Fruit fly (Drosophila melanogaster) whole organism, pupa: ENCODE data around the gene aop.

ENCODE experiments used
- CG10348 ChIP-seq: fragments of 200-800 bp; sonication (Bioruptor generic); IDR thresholded peaks from 2 replicates; pipeline ENCODE4 v1.3.6; 2022; ENCODE audit warnings: missing biosample characterization, missing genetic modification characterization
- CG12605 ChIP-seq: fragments of 200-800 bp; sonication (Bioruptor generic); IDR thresholded peaks from 2 replicates; pipeline ENCODE4 v1.3.6; 2022; ENCODE audit warnings: missing biosample characterization, missing genetic modification characterization
- CG13204 ChIP-seq: fragments of 200-800 bp; sonication (Bioruptor generic); optimal IDR thresholded peaks from 2 replicates; lab custom pipeline; 2018; ENCODE audit warnings: missing biosample characterization, mild to moderate bottlenecking, missing genetic modification characterization, moderate library complexity
- CG14655 ChIP-seq: fragments of 200-800 bp; sonication (Bioruptor generic); optimal IDR thresholded peaks from 3 replicates; lab custom pipeline; 2017; ENCODE audit warnings: mild to moderate bottlenecking, missing biosample characterization, missing genetic modification reagents, missing genetic modification characterization
- CG15710 ChIP-seq: fragments of 200-800 bp; sonication (Bioruptor generic); optimal IDR thresholded peaks from 2 replicates; lab custom pipeline; 2018; ENCODE audit warnings: missing biosample characterization, mild to moderate bottlenecking, missing genetic modification characterization, moderate library complexity
- CG17806 ChIP-seq: fragments of 200-800 bp; sonication (Bioruptor generic); optimal IDR thresholded peaks from 2 replicates; lab custom pipeline; 2018; ENCODE audit warnings: missing biosample characterization, mild to moderate bottlenecking, missing genetic modification characterization, moderate library complexity
- CG32121 ChIP-seq: fragments of 200-800 bp; sonication (Bioruptor generic); IDR thresholded peaks from 2 replicates; pipeline ENCODE4 v1.3.6; 2022; ENCODE audit warnings: missing biosample characterization, missing genetic modification characterization
- CG34367 ChIP-seq: fragments of 200-800 bp; sonication (Bioruptor generic); optimal IDR thresholded peaks from 2 replicates; lab custom pipeline; 2018; ENCODE audit warnings: missing biosample characterization, mild to moderate bottlenecking, missing genetic modification characterization
- CG4496 ChIP-seq: fragments of 200-800 bp; sonication (Bioruptor generic); IDR thresholded peaks from 3 replicates; pipeline ENCODE4 v1.3.6; 2022; ENCODE audit warnings: missing biosample characterization, missing genetic modification characterization
- CG8159 ChIP-seq: fragments of 200-800 bp; sonication (Bioruptor generic); optimal IDR thresholded peaks from 3 replicates; lab custom pipeline; 2018; ENCODE audit warnings: missing biosample characterization, mild to moderate bottlenecking, missing genetic modification characterization, moderate library complexity
- CG8301 ChIP-seq: fragments of 200-800 bp; sonication (Bioruptor generic); optimal IDR thresholded peaks from 2 replicates; lab custom pipeline; 2018; ENCODE audit warnings: missing biosample characterization, mild to moderate bottlenecking, missing genetic modification characterization
- CG9948 ChIP-seq: fragments of 200-800 bp; sonication (Bioruptor generic); optimal IDR thresholded peaks from 2 replicates; lab custom pipeline; 2018; ENCODE audit warnings: missing biosample characterization, mild to moderate bottlenecking, missing genetic modification characterization, moderate library complexity
- D1 ChIP-seq: fragments of 200-800 bp; sonication (Bioruptor generic); optimal IDR thresholded peaks from 2 replicates; lab custom pipeline; 2018; ENCODE audit warnings: missing biosample characterization, mild to moderate bottlenecking, missing genetic modification characterization, moderate library complexity
- EcR ChIP-seq: fragments of 200-800 bp; sonication (Bioruptor generic); optimal IDR thresholded peaks from 3 replicates; lab custom pipeline; 2019; ENCODE audit warnings: missing biosample characterization, missing genetic modification characterization, mild to moderate bottlenecking, moderate library complexity, missing genetic modification reagents
- Ets98B ChIP-seq: fragments of 200-800 bp; sonication (Bioruptor generic); IDR thresholded peaks from 2 replicates; pipeline ENCODE4 v1.3.6; 2022; ENCODE audit warnings: missing biosample characterization, missing genetic modification characterization
- Pif1A ChIP-seq: fragments of 200-800 bp; sonication (Bioruptor generic); optimal IDR thresholded peaks from 3 replicates; lab custom pipeline; 2016; ENCODE audit warnings: missing biosample characterization, missing genetic modification characterization
- Pif1B ChIP-seq: fragments of 200-800 bp; sonication (Bioruptor generic); optimal IDR thresholded peaks from 3 replicates; lab custom pipeline; 2016; ENCODE audit warnings: missing biosample characterization, missing genetic modification characterization
- Snoo ChIP-seq: fragments of 200-800 bp; sonication (Bioruptor generic); optimal IDR thresholded peaks from 3 replicates; lab custom pipeline; 2017; ENCODE audit warnings: missing biosample characterization, mild to moderate bottlenecking, missing genetic modification characterization, inconsistent platforms
- fd96Ca ChIP-seq: fragments of 200-800 bp; sonication (Bioruptor generic); IDR thresholded peaks from 3 replicates; pipeline ENCODE4 v1.3.6; 2022; ENCODE audit warnings: missing biosample characterization, missing genetic modification characterization
- gl ChIP-seq: fragments of 200-800 bp; sonication (Bioruptor generic); optimal IDR thresholded peaks from 2 replicates; lab custom pipeline; 2018; ENCODE audit warnings: missing biosample characterization, mild to moderate bottlenecking, missing genetic modification characterization
- rn ChIP-seq: fragments of 200-800 bp; sonication (Bioruptor generic); IDR thresholded peaks from 2 replicates; pipeline ENCODE4 v1.3.6; 2022; ENCODE audit warnings: missing biosample characterization, missing genetic modification characterization

aop gene

DNA sequence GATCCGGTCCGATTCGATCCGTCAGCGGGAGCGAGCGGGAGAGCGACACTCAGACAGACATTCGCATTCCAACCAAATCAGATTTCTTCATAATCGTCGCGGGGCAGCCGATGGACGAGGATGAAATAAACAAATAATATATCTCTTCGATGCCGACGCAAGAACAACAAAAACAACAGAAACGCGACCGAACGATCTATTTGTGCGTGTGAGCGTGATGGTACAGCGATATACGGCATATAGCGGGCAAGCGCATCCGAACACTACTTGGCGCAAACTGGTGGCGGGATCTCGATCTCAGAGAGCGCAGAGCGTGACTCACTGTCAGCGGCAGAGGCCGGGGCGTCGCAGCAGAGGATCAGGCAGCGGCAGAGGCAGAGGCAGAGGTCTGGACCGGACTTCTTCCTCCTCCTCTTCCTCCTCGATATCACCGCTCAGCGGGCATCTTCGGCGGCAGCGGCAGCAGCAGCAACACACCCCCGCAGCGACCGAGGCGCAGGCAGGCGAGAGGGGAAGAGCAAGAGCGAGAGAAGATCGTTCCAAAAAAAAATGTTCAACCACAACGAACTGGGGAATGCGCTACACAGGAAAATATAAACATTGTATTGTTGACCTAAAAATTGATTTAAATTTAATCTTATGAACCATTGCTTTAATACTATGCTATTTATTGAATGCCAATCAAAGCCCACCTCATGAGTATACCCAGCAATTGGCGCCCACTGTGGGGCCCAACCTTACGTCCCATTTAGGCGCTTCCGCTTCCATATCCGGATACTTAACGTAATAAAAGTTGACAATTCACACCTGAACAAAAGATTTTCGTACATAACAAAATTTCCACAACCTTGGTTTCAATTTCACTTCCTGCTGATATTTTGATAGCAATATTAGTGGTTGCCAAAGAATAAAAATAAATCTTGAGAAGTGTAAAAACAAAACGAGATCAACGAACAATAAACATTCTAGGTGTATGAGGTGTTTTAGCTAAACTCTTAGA lies 17.0 kb downstream of the aop start:
- TF ChIP-seq rn (peak; percentile 37; the same call in 1 of the 2 replicates), EcR (peak; percentile 86), gl (tag; lab: Kevin White, UChicago) (no peak), CG34367 (tag; lab: Kevin White, UChicago) (peak; percentile 20), CG13204 (GFP tag; lab: Kevin White, UChicago) (peak; percentile 100), CG32121 (GFP tag; lab: Robert Waterston, UW) (peak; percentile 39; the same call in 1 of the 2 replicates), CG14655 (no peak), Snoo (tag; lab: Kevin White, UChicago) (peak; percentile 35), CG8159 (tag; lab: Kevin White, UChicago) (peak; percentile 63), Pif1B (no peak), CG10348 (GFP tag; lab: Robert Waterston, UW) (no peak), CG8301 (tag; lab: Kevin White, UChicago) (peak; percentile 44), fd96Ca (peak; percentile 39; the same call in 1 of the 3 replicates), Pif1A (peak; percentile 14), CG17806 (peak; percentile 53), D1 (tag; lab: Kevin White, UChicago) (no peak), CG4496 (no peak; the same call in none of the 3 replicates), CG15710 (tag; lab: Kevin White, UChicago) (peak; percentile 50), CG9948 (tag; lab: Kevin White, UChicago) (peak; percentile 68), Ets98B (GFP tag; lab: Robert Waterston, UW) (no peak; the same call in 1 of the 2 replicates), CG12605 (GFP tag; lab: Robert Waterston, UW) (peak; percentile 28; the same call in 1 of the 2 replicates)

DNA sequence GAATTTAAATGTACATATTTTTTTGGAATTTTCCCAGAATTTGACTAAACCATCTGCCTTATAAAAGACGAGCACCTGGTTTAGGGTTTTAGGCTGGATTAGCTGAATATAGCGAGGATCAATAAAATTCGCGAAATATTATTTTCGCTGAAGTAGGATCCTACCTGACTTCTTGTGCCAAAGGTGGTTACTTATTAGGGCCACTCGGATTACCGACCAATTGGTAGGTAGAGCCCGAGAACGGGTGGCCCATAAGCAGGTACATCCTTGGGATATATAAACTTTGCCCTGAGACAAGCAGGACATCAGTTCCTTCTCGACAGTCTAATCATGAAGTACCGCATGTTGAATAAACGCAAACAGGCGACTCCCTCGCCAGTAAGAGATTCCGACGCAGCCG lies 23.1 kb downstream of the aop start, which contains the start of gene CG15382:
Gene CG15382, plus strand, starts transcription at position 301 of the 400 bp plus-strand sequence.
- TF ChIP-seq CG32121 (GFP tag; lab: Robert Waterston, UW) (no peak), EcR (no peak), CG14655 (no peak), Pif1B (no peak), CG12605 (GFP tag; lab: Robert Waterston, UW) (no peak), Pif1A (no peak), D1 (tag; lab: Kevin White, UChicago) (no peak), CG4496 (no peak)

DNA sequence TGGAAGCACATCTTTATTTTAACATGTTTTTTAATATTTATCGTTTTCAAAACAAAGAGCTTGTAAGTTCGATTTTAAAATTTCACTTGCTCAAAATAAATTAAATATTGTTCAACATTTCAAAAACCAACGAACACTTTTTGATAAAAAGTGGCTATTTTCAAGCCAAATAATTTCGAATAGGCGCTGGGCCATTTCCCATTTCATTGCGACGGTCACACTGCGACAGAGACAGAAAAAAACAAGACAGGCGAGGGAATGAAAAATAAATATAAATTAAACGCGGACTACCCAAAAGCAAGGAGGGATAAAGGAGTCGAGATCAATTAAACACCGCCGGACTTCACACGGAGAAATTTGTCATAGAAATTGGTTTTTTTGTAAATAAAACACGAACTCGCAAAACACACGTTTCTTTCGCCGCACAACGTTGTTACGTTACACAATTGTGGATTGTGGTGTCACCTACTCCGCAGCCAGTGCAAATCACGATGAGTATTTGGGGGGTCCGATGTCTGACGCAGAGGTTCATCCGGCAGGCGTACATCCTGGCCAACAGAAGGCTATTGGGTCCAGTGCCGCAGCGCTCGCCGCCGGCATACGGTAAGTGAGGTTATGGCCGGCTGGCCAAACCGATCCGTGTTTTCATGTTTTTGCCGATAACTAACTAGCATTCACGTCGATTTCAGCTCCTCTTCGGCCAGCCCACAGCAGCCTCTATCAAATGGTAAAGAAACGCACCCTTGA lies 26.8 kb downstream of the aop start, which contains the start of gene AIF:
Gene AIF, plus strand, starts transcription at position 211 of the 747 bp plus-strand sequence.
- TF ChIP-seq CG32121 (GFP tag; lab: Robert Waterston, UW): no peak
- no peak for TF ChIP-seq CG10348 (GFP tag; lab: Robert Waterston, UW)
- no peak for TF ChIP-seq Snoo (tag; lab: Kevin White, UChicago)
- no peak for TF ChIP-seq CG4496
- TF ChIP-seq rn: no peak
- TF ChIP-seq CG14655: no peak
- TF ChIP-seq CG8301 (tag; lab: Kevin White, UChicago): no peak
- TF ChIP-seq CG8159 (tag; lab: Kevin White, UChicago): no peak
- TF ChIP-seq gl (tag; lab: Kevin White, UChicago): no peak
- TF ChIP-seq CG34367 (tag; lab: Kevin White, UChicago): no peak
- TF ChIP-seq CG12605 (GFP tag; lab: Robert Waterston, UW): no peak
- no peak for TF ChIP-seq D1 (tag; lab: Kevin White, UChicago)
- TF ChIP-seq Pif1B: no peak
- no peak for TF ChIP-seq CG9948 (tag; lab: Kevin White, UChicago)
- no peak for TF ChIP-seq CG17806
- TF ChIP-seq fd96Ca: no peak
- TF ChIP-seq EcR: no peak
- no peak for TF ChIP-seq CG15710 (tag; lab: Kevin White, UChicago)

DNA sequence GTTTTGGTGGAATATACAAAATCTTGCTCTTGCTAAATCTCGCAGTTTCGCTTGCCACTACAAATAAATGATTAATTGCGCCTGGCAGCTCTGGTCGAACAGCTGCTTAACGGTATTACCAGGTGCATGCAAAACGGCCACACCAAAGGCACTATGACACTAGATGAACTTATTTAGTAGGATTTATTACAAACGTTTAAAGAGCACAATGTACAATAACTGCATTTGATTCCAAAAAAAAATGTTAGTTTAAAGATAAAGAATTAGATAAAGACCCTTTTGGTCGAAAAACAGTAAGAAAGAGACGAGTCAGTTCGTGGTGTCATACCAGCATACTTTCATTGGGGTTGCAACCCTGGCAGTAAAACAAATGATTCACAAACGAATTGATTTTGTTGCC lies 31.3 kb downstream of the aop start, which contains the start of the genes CG11723 and Tbcd:
Gene CG11723, minus strand, starts transcription at position 68 of the 400 bp plus-strand sequence.
Gene Tbcd, plus strand, starts transcription at position 311 of the 400 bp plus-strand sequence.
- TF ChIP-seq EcR (no peak), CG4496 (peak; percentile 97), CG14655 (no peak), CG32121 (GFP tag; lab: Robert Waterston, UW) (peak; percentile 93), fd96Ca (peak; percentile 94), Ets98B (GFP tag; lab: Robert Waterston, UW) (peak; percentile 95), Pif1A (no peak), CG9948 (tag; lab: Kevin White, UChicago) (peak; percentile 85), D1 (tag; lab: Kevin White, UChicago) (no peak), CG10348 (GFP tag; lab: Robert Waterston, UW) (peak; percentile 85), rn (peak; percentile 86), CG12605 (GFP tag; lab: Robert Waterston, UW) (peak; percentile 95), CG34367 (tag; lab: Kevin White, UChicago) (peak; percentile 91), gl (tag; lab: Kevin White, UChicago) (peak; percentile 81), CG17806 (peak; percentile 99), Pif1B (no peak), CG15710 (tag; lab: Kevin White, UChicago) (peak; percentile 93), CG8301 (tag; lab: Kevin White, UChicago) (peak; percentile 92), CG13204 (GFP tag; lab: Kevin White, UChicago) (no peak), CG8159 (tag; lab: Kevin White, UChicago) (peak; percentile 91), Snoo (tag; lab: Kevin White, UChicago) (peak; percentile 92)
